Fruit fly (Drosophila melanogaster) whole organism, embryonic: ENCODE measurements around the gene eIF3h.

ENCODE experiments used
- CG10209 ChIP-seq: fragments of 200-800 bp; sonication (Bioruptor generic); optimal IDR thresholded peaks from 3 replicates; lab custom pipeline; 2017; ENCODE audit warnings: missing biosample characterization, mild to moderate bottlenecking, missing genetic modification characterization, missing genetic modification reagents
- CG10366 ChIP-seq: fragments of 200-800 bp; sonication (Bioruptor generic); IDR thresholded peaks from 2 replicates; pipeline ENCODE4 v1.3.6; 2022; ENCODE audit warnings: missing biosample characterization, missing genetic modification characterization
- CG10431 ChIP-seq: fragments of 200-800 bp; sonication (Bioruptor generic); optimal IDR thresholded peaks from 3 replicates; lab custom pipeline; 2018; ENCODE audit warnings: missing biosample characterization, mild to moderate bottlenecking, missing genetic modification characterization
- CG10959 ChIP-seq: fragments of 200-800 bp; sonication (Bioruptor generic); IDR thresholded peaks from 2 replicates; pipeline ENCODE4 v1.3.6; 2022; ENCODE audit warnings: missing biosample characterization, missing genetic modification characterization
- CG11504 ChIP-seq: fragments of 200-800 bp; sonication (Bioruptor generic); optimal IDR thresholded peaks from 3 replicates; lab custom pipeline; 2019; ENCODE audit warnings: missing biosample characterization, mild to moderate bottlenecking, missing genetic modification characterization, moderate library complexity
- CG11560 ChIP-seq: fragments of 200-800 bp; sonication (Bioruptor generic); IDR thresholded peaks from 3 replicates; pipeline ENCODE4 v1.3.6; 2022; ENCODE audit warnings: missing biosample characterization, missing genetic modification characterization
- CG11695 ChIP-seq: fragments of 200-800 bp; sonication (Bioruptor generic); IDR thresholded peaks from 3 replicates; pipeline ENCODE4 v1.3.6; 2022; ENCODE audit warnings: missing biosample characterization, missing genetic modification characterization
- CG12391 ChIP-seq: fragments of 200-800 bp; sonication (Bioruptor generic); optimal IDR thresholded peaks from 3 replicates; lab custom pipeline; 2018; ENCODE audit warnings: missing biosample characterization, mild to moderate bottlenecking, missing genetic modification characterization, moderate library complexity
- CG13123 ChIP-seq: fragments of 200-800 bp; sonication (Bioruptor generic); optimal IDR thresholded peaks from 2 replicates; lab custom pipeline; 2016; ENCODE audit warnings: missing biosample characterization, missing genetic modification characterization
- CG13624 ChIP-seq: fragments of 200-800 bp; sonication (Bioruptor generic); optimal IDR thresholded peaks from 2 replicates; lab custom pipeline; 2016; ENCODE audit warnings: missing biosample characterization, missing genetic modification characterization
- CG14441 ChIP-seq: fragments of 200-800 bp; sonication (Bioruptor generic); IDR thresholded peaks from 2 replicates; pipeline ENCODE4 v1.3.6; 2022; ENCODE audit warnings: missing biosample characterization, missing genetic modification characterization
- CG14710 ChIP-seq: fragments of 200-800 bp; sonication (Bioruptor generic); optimal IDR thresholded peaks from 3 replicates; lab custom pipeline; 2019; ENCODE audit warnings: missing biosample characterization, mild to moderate bottlenecking, missing genetic modification characterization, moderate library complexity
- CG15011 ChIP-seq: fragments of 200-800 bp; sonication (Bioruptor generic); optimal IDR thresholded peaks from 3 replicates; lab custom pipeline; 2018; ENCODE audit warnings: missing biosample characterization, mild to moderate bottlenecking, missing genetic modification characterization
- CG15479 ChIP-seq: fragments of 200-800 bp; sonication (Bioruptor generic); optimal IDR thresholded peaks from 3 replicates; lab custom pipeline; 2019; ENCODE audit warnings: missing biosample characterization, mild to moderate bottlenecking, missing genetic modification characterization, moderate library complexity
- CG1602 ChIP-seq: fragments of 200-800 bp; sonication (Bioruptor generic); optimal IDR thresholded peaks from 3 replicates; lab custom pipeline; 2016; ENCODE audit warnings: missing biosample characterization, missing genetic modification characterization
- CG16813 ChIP-seq: fragments of 200-800 bp; sonication (Bioruptor generic); IDR thresholded peaks from 3 replicates; pipeline ENCODE4 v1.3.6; 2022; ENCODE audit warnings: missing biosample characterization, missing genetic modification characterization; ENCODE audit not compliant: partially characterized antibody
- CG16863 ChIP-seq: fragments of 200-800 bp; sonication (Bioruptor generic); optimal IDR thresholded peaks from 3 replicates; lab custom pipeline; 2016; ENCODE audit warnings: missing biosample characterization, missing genetic modification characterization
- CG17359 ChIP-seq: fragments of 200-800 bp; sonication (Bioruptor generic); optimal IDR thresholded peaks from 3 replicates; lab custom pipeline; 2018; ENCODE audit warnings: missing biosample characterization, mild to moderate bottlenecking, missing genetic modification characterization, moderate library complexity
- CG18599 ChIP-seq: fragments of 200-800 bp; sonication (Bioruptor generic); optimal IDR thresholded peaks from 3 replicates; lab custom pipeline; 2017; ENCODE audit warnings: missing biosample characterization, missing genetic modification characterization, mild to moderate bottlenecking, moderate library complexity, missing genetic modification reagents
- CG2129 ChIP-seq: fragments of 200-800 bp; sonication (Bioruptor generic); IDR thresholded peaks from 2 replicates; pipeline ENCODE4 v1.3.6; 2022; ENCODE audit warnings: missing biosample characterization, missing genetic modification characterization; ENCODE audit not compliant: partially characterized antibody
- CG2678 ChIP-seq: fragments of 200-800 bp; sonication (Bioruptor generic); optimal IDR thresholded peaks from 3 replicates; lab custom pipeline; 2019; ENCODE audit warnings: missing biosample characterization, mild to moderate bottlenecking, missing genetic modification characterization, moderate library complexity
- CG31224 ChIP-seq: fragments of 200-800 bp; sonication (Bioruptor generic); IDR thresholded peaks from 2 replicates; pipeline ENCODE4 v1.3.6; 2022; ENCODE audit warnings: missing biosample characterization, missing genetic modification characterization
- CG31388 ChIP-seq: fragments of 200-800 bp; sonication (Bioruptor generic); optimal IDR thresholded peaks from 2 replicates; lab custom pipeline; 2016; ENCODE audit warnings: missing biosample characterization, missing genetic modification characterization
- CG34224 ChIP-seq: fragments of 200-800 bp; sonication (Bioruptor generic); IDR thresholded peaks from 3 replicates; pipeline ENCODE4 v1.3.6; 2022; ENCODE audit warnings: missing biosample characterization, missing genetic modification characterization; ENCODE audit not compliant: partially characterized antibody
- CG43689 ChIP-seq: fragments of 200-800 bp; sonication (Bioruptor generic); IDR thresholded peaks from 2 replicates; pipeline ENCODE4 v1.3.6; 2022; ENCODE audit warnings: missing biosample characterization, missing genetic modification characterization
- D ChIP-seq, 2 experiments: fragments of 200-800 bp in 1 of 2; fragments of >200 bp in 1 of 2; sonication (Bioruptor generic) in 1 of 2; optimal IDR thresholded peaks; 2 replicates in 1 of 2; 3 replicates in 1 of 2; lab custom pipeline; 2017; ENCODE audit warnings: mild to moderate bottlenecking in 1 of 2, missing biosample characterization in 1 of 2, missing genetic modification characterization in 1 of 2, missing genetic modification reagents in 1 of 2
- Dek ChIP-seq: fragments of 200-800 bp; sonication (Bioruptor generic); optimal IDR thresholded peaks from 3 replicates; lab custom pipeline; 2019; ENCODE audit warnings: missing biosample characterization, mild to moderate bottlenecking, missing genetic modification characterization, moderate library complexity
- Fer2 ChIP-seq: fragments of 200-800 bp; sonication (Bioruptor generic); optimal IDR thresholded peaks from 2 replicates; lab custom pipeline; 2018; ENCODE audit warnings: missing biosample characterization, mild to moderate bottlenecking, missing genetic modification characterization, moderate library complexity
- Gug ChIP-seq: fragments of 200-800 bp; sonication (Bioruptor generic); IDR thresholded peaks from 4 replicates; pipeline ENCODE4 v1.3.6; 2022; ENCODE audit warnings: missing biosample characterization, missing genetic modification characterization
- HLH3B ChIP-seq: fragments of 200-800 bp; sonication (Bioruptor generic); IDR thresholded peaks from 2 replicates; pipeline ENCODE4 v1.3.6; 2022; ENCODE audit warnings: missing biosample characterization, missing genetic modification characterization
- Jarid2 ChIP-seq: fragments of 200-800 bp; sonication (Bioruptor generic); optimal IDR thresholded peaks from 3 replicates; lab custom pipeline; 2017; ENCODE audit warnings: mild to moderate bottlenecking, missing biosample characterization, missing genetic modification reagents, missing genetic modification characterization
- Lim3 ChIP-seq: fragments of 200-800 bp; sonication (Bioruptor generic); IDR thresholded peaks from 2 replicates; pipeline ENCODE4 v1.3.6; 2022; ENCODE audit warnings: missing biosample characterization, missing genetic modification characterization
- Max ChIP-seq: fragments of 200-800 bp; sonication (Bioruptor generic); optimal IDR thresholded peaks from 2 replicates; lab custom pipeline; 2016; ENCODE audit warnings: missing biosample characterization, mild to moderate bottlenecking, missing genetic modification characterization
- Oli ChIP-seq: fragments of 200-800 bp; sonication (Bioruptor generic); optimal IDR thresholded peaks from 2 replicates; lab custom pipeline; 2018; ENCODE audit warnings: missing biosample characterization, mild to moderate bottlenecking, missing genetic modification characterization, moderate library complexity
- Xrp1 ChIP-seq: fragments of 200-800 bp; sonication (Bioruptor generic); IDR thresholded peaks from 2 replicates; pipeline ENCODE4 v1.3.6; 2022; ENCODE audit warnings: missing biosample characterization, missing genetic modification characterization
- YL-1 ChIP-seq: fragments of 200-800 bp; sonication (Bioruptor generic); optimal IDR thresholded peaks from 3 replicates; lab custom pipeline; 2017; ENCODE audit warnings: missing biosample characterization, mild to moderate bottlenecking, missing genetic modification characterization
- crc ChIP-seq: fragments of 200-800 bp; sonication (Bioruptor generic); optimal IDR thresholded peaks from 2 replicates; lab custom pipeline; 2016; ENCODE audit warnings: missing biosample characterization, missing genetic modification characterization
- dan ChIP-seq: fragments of 200-800 bp; sonication (Bioruptor generic); IDR thresholded peaks from 2 replicates; pipeline ENCODE4 v1.3.6; 2022; ENCODE audit warnings: missing biosample characterization, missing genetic modification characterization
- fd64A ChIP-seq: fragments of 200-800 bp; sonication (Bioruptor generic); optimal IDR thresholded peaks from 3 replicates; lab custom pipeline; 2018; ENCODE audit warnings: missing biosample characterization, mild to moderate bottlenecking, missing genetic modification characterization
- gsb ChIP-seq: fragments of 200-800 bp; sonication (Bioruptor generic); IDR thresholded peaks from 2 replicates; pipeline ENCODE4 v1.3.6; 2022; ENCODE audit warnings: missing biosample characterization, missing genetic modification characterization
- inv ChIP-seq: fragments of 200-800 bp; sonication (Bioruptor generic); IDR thresholded peaks from 2 replicates; pipeline ENCODE4 v1.3.6; 2022; ENCODE audit warnings: missing biosample characterization, missing genetic modification characterization; ENCODE audit not compliant: partially characterized antibody
- lbe ChIP-seq: fragments of 200-800 bp; sonication (Bioruptor generic); optimal IDR thresholded peaks from 2 replicates; lab custom pipeline; 2016; ENCODE audit warnings: missing biosample characterization, mild to moderate bottlenecking, missing genetic modification characterization
- pan ChIP-seq, 4 experiments: fragments of >200 bp in 3 of 4; fragments of 200-800 bp in 1 of 4; sonication (Bioruptor generic) in 1 of 4; optimal IDR thresholded peaks in 3 of 4; IDR thresholded peaks in 1 of 4; 2 replicates each; pipeline versions ENCODE4 v1.3.6 to Lab custom; 2017 to 2022; ENCODE audit warnings: missing biosample characterization in 2 of 4, missing genetic modification characterization in 2 of 4, mixed read lengths in 1 of 4
- tio ChIP-seq: fragments of 200-800 bp; sonication (Bioruptor generic); optimal IDR thresholded peaks from 2 replicates; lab custom pipeline; 2017; ENCODE audit warnings: missing biosample characterization, missing genetic modification characterization, inconsistent platforms
- tna ChIP-seq: fragments of 200-800 bp; sonication (Bioruptor generic); IDR thresholded peaks from 2 replicates; pipeline ENCODE4 v1.3.6; 2022; ENCODE audit warnings: missing biosample characterization, missing genetic modification characterization; ENCODE audit not compliant: partially characterized antibody
- ttk ChIP-seq: fragments of 200-800 bp; sonication (Bioruptor generic); IDR thresholded peaks from 2 replicates; pipeline ENCODE4 v2.1.2; 2022; ENCODE audit warnings: missing biosample characterization, missing genetic modification characterization
- twi ChIP-seq: fragments of 200-800 bp; optimal IDR thresholded peaks from 2 replicates; lab custom pipeline; 2019; ENCODE audit warnings: missing biosample characterization, mild to moderate bottlenecking, missing genetic modification characterization, moderate library complexity
- unpg ChIP-seq: fragments of 200-800 bp; sonication (Bioruptor generic); optimal IDR thresholded peaks from 3 replicates; lab custom pipeline; 2018; ENCODE audit warnings: missing biosample characterization, mild to moderate bottlenecking, missing genetic modification characterization, moderate library complexity
- wek ChIP-seq: fragments of 200-800 bp; sonication (Bioruptor generic); optimal IDR thresholded peaks from 3 replicates; lab custom pipeline; 2018; ENCODE audit warnings: missing biosample characterization, mild to moderate bottlenecking, missing genetic modification characterization, moderate library complexity

eIF3h gene

dm6 chr2L:5054953-5055352, 2.1 kb upstream of the eIF3h start, which contains the start of the genes CG14036 and His3.3A (continued):
- TF ChIP-seq CG11504 (tag; lab: Kevin White, UChicago) (peak; percentile 18), CG13123 (GFP tag; lab: Kevin White, UChicago) (no peak), Max (GFP tag; lab: Kevin White, UChicago) (no peak), YL-1 (peak; percentile 63), CG18599 (GFP tag; lab: Kevin White, UChicago) (no peak), CG16813 (peak; percentile 69), CG10959 (no peak), CG15011 (GFP tag; lab: Kevin White, UChicago) (no peak), tio (no peak), inv (GFP tag; lab: Robert Waterston, UW) (peak; percentile 43; the same call in 1 of the 2 replicates), Dek (tag; lab: Kevin White, UChicago) (no peak), ttk (GFP tag; lab: Robert Waterston, UW) (no peak), wek (peak; percentile 100), twi (no peak), CG34224 (GFP tag; lab: Robert Waterston, UW) (peak; percentile 80), CG10431 (GFP tag; lab: Kevin White, UChicago) (peak; percentile 42), lbe (GFP tag; lab: Kevin White, UChicago) (no peak), Xrp1 (GFP tag; lab: Robert Waterston, UW) (no peak), CG12391 (tag; lab: Kevin White, UChicago) (peak; percentile 42), pan (optimal IDR thresholded peaks at IDR 0.05; lab: Kevin White, UChicago) (no peak), pan (GFP tag; optimal IDR thresholded peaks at IDR 0.05 in 1 of 2, IDR thresholded peaks at IDR 0.05 in 1 of 2) (peak in 1 of 2 experiments; percentile 36), CG10366 (no peak), CG16863 (GFP tag; lab: Kevin White, UChicago) (no peak), Jarid2 (GFP tag; lab: Kevin White, UChicago) (peak; percentile 45), CG14441 (GFP tag; lab: Robert Waterston, UW) (no peak), CG10209 (GFP tag; lab: Kevin White, UChicago) (no peak), CG43689 (GFP tag; lab: Robert Waterston, UW) (no peak), gsb (GFP tag; lab: Robert Waterston, UW) (0 out of 2 replicates have a peak, but pooled peaks have one; percentile 32), Fer2 (tag; lab: Kevin White, UChicago) (no peak), CG11695 (GFP tag; lab: Robert Waterston, UW) (0 out of 3 replicates have a peak, but pooled peaks have one; percentile 11), crc (GFP tag; lab: Kevin White, UChicago) (no peak), CG13624 (GFP tag; lab: Kevin White, UChicago) (no peak), Lim3 (GFP tag; lab: Robert Waterston, UW) (no peak), D (optimal IDR thresholded peaks at IDR 0.05; lab: Kevin White, UChicago) (no peak), D (GFP tag; optimal IDR thresholded peaks at IDR 0.05; lab: Kevin White, UChicago) (no peak), unpg (GFP tag; lab: Kevin White, UChicago) (no peak), CG17359 (tag; lab: Kevin White, UChicago) (no peak), HLH3B (GFP tag; lab: Robert Waterston, UW) (no peak), dan (GFP tag; lab: Robert Waterston, UW) (no peak), tna (GFP tag; lab: Robert Waterston, UW) (peak; percentile 59; the same call in 1 of the 2 replicates), Gug (GFP tag; lab: Robert Waterston, UW) (no peak), CG31388 (no peak), CG2129 (GFP tag; lab: Robert Waterston, UW) (no peak), CG14710 (tag; lab: Kevin White, UChicago) (peak; percentile 97), CG15479 (GFP tag; lab: Kevin White, UChicago) (no peak), CG1602 (GFP tag; lab: Kevin White, UChicago) (no peak), fd64A (no peak), CG2678 (tag; lab: Kevin White, UChicago) (peak; percentile 14), Oli (tag; lab: Kevin White, UChicago) (no peak), CG31224 (GFP tag; lab: Robert Waterston, UW) (no peak), CG11560 (tag; lab: Robert Waterston, UW) (peak; percentile 94)
